Fruit fly (Drosophila melanogaster) whole organism, embryonic: ENCODE measurements around the gene sea.

ENCODE experiments used
- ATbp ChIP-seq: fragments of 200-800 bp; sonication (Bioruptor generic); optimal IDR thresholded peaks from 2 replicates; lab custom pipeline; 2017; ENCODE audit warnings: missing biosample characterization, mild to moderate bottlenecking, missing genetic modification characterization, missing genetic modification reagents
- Ada2b ChIP-seq: fragments of 200-800 bp; sonication (Bioruptor generic); IDR thresholded peaks from 2 replicates; pipeline ENCODE4 v1.3.6; 2022; ENCODE audit warnings: missing biosample characterization, missing genetic modification characterization
- Antp ChIP-seq: fragments of 200-800 bp; sonication (Bioruptor generic); optimal IDR thresholded peaks from 3 replicates; lab custom pipeline; 2016; ENCODE audit warnings: missing biosample characterization, missing genetic modification characterization
- C15 ChIP-seq: fragments of 200-800 bp; sonication (Bioruptor generic); IDR thresholded peaks from 3 replicates; pipeline ENCODE4 v1.3.6; 2022; ENCODE audit warnings: missing biosample characterization, missing genetic modification characterization
- CG10959 ChIP-seq: fragments of 200-800 bp; sonication (Bioruptor generic); IDR thresholded peaks from 2 replicates; pipeline ENCODE4 v1.3.6; 2022; ENCODE audit warnings: missing biosample characterization, missing genetic modification characterization
- CG12155 ChIP-seq: fragments of 200-800 bp; sonication (Bioruptor generic); optimal IDR thresholded peaks from 3 replicates; lab custom pipeline; 2016; ENCODE audit warnings: missing biosample characterization, missing genetic modification characterization
- CG12942 ChIP-seq: fragments of 200-800 bp; sonication (Bioruptor generic); optimal IDR thresholded peaks from 3 replicates; lab custom pipeline; 2016; ENCODE audit warnings: missing biosample characterization, missing genetic modification characterization
- CG13894 ChIP-seq: fragments of 200-800 bp; sonication (Bioruptor generic); optimal IDR thresholded peaks from 3 replicates; lab custom pipeline; 2018; ENCODE audit warnings: missing biosample characterization, mild to moderate bottlenecking, missing genetic modification characterization, moderate library complexity
- CG15269 ChIP-seq: fragments of 200-800 bp; sonication (Bioruptor generic); optimal IDR thresholded peaks from 2 replicates; lab custom pipeline; 2018; ENCODE audit warnings: missing biosample characterization, mild to moderate bottlenecking, missing genetic modification characterization, moderate library complexity
- CG1603 ChIP-seq: fragments of 200-800 bp; sonication (Bioruptor generic); optimal IDR thresholded peaks from 2 replicates; lab custom pipeline; 2019; ENCODE audit warnings: missing biosample characterization, mild to moderate bottlenecking, missing genetic modification characterization, moderate library complexity
- CG1647 ChIP-seq: fragments of 200-800 bp; sonication (Bioruptor generic); optimal IDR thresholded peaks from 3 replicates; lab custom pipeline; 2016; ENCODE audit warnings: missing biosample characterization, missing genetic modification characterization
- CG17359 ChIP-seq: fragments of 200-800 bp; sonication (Bioruptor generic); optimal IDR thresholded peaks from 3 replicates; lab custom pipeline; 2018; ENCODE audit warnings: missing biosample characterization, mild to moderate bottlenecking, missing genetic modification characterization, moderate library complexity
- CG2129 ChIP-seq: fragments of 200-800 bp; sonication (Bioruptor generic); IDR thresholded peaks from 2 replicates; pipeline ENCODE4 v1.3.6; 2022; ENCODE audit warnings: missing biosample characterization, missing genetic modification characterization; ENCODE audit not compliant: partially characterized antibody
- CG32767 ChIP-seq: fragments of 200-800 bp; sonication (Bioruptor generic); IDR thresholded peaks from 2 replicates; pipeline ENCODE4 v1.3.6; 2022; ENCODE audit warnings: missing biosample characterization, missing genetic modification characterization
- CG3726 ChIP-seq: fragments of 200-800 bp; sonication (Bioruptor generic); IDR thresholded peaks from 3 replicates; pipeline ENCODE4, ENCODE4 v1.3.6; 2022; ENCODE audit warnings: missing biosample characterization, missing genetic modification characterization
- CG3838 ChIP-seq: fragments of 200-800 bp; sonication (Bioruptor generic); optimal IDR thresholded peaks from 3 replicates; lab custom pipeline; 2016; ENCODE audit warnings: missing biosample characterization, missing genetic modification characterization
- CG4282 ChIP-seq: fragments of 200-800 bp; sonication (Bioruptor generic); optimal IDR thresholded peaks from 2 replicates; lab custom pipeline; 2016; ENCODE audit warnings: missing biosample characterization, missing genetic modification characterization
- CG4360 ChIP-seq: fragments of 200-800 bp; sonication (Bioruptor generic); IDR thresholded peaks from 2 replicates; pipeline ENCODE4 v1.3.6; 2022; ENCODE audit warnings: missing biosample characterization, missing genetic modification characterization
- CG7556 ChIP-seq: fragments of 200-800 bp; sonication (Bioruptor generic); optimal IDR thresholded peaks from 2 replicates; lab custom pipeline; 2017; ENCODE audit warnings: missing biosample characterization, mild to moderate bottlenecking, missing genetic modification characterization
- CG8765 ChIP-seq: fragments of 200-800 bp; sonication (Bioruptor generic); IDR thresholded peaks from 2 replicates; pipeline ENCODE4 v1.3.6; 2022; ENCODE audit warnings: missing biosample characterization, missing genetic modification characterization
- CG9932 ChIP-seq: fragments of 200-800 bp; sonication (Bioruptor generic); IDR thresholded peaks from 2 replicates; pipeline ENCODE4 v1.3.6; 2022; ENCODE audit warnings: missing biosample characterization, missing genetic modification characterization
- E2f2 ChIP-seq: fragments of 200-800 bp; sonication (Bioruptor generic); IDR thresholded peaks from 2 replicates; pipeline ENCODE4 v1.3.6; 2022; ENCODE audit warnings: missing biosample characterization, missing genetic modification characterization
- HHEX ChIP-seq: fragments of 200-800 bp; sonication (Bioruptor generic); optimal IDR thresholded peaks from 3 replicates; lab custom pipeline; 2017; ENCODE audit warnings: missing biosample characterization, mild to moderate bottlenecking, missing genetic modification characterization, missing genetic modification reagents
- HLH3B ChIP-seq: fragments of 200-800 bp; sonication (Bioruptor generic); IDR thresholded peaks from 2 replicates; pipeline ENCODE4 v1.3.6; 2022; ENCODE audit warnings: missing biosample characterization, missing genetic modification characterization
- HLH4C ChIP-seq: fragments of 200-800 bp; sonication (Bioruptor generic); IDR thresholded peaks from 3 replicates; pipeline ENCODE4 v1.3.6; 2022; ENCODE audit warnings: missing biosample characterization, missing genetic modification characterization; ENCODE audit not compliant: partially characterized antibody
- Hr51 ChIP-seq, 2 experiments: fragments of 200-800 bp; sonication (Bioruptor generic); optimal IDR thresholded peaks; 2 replicates in 1 of 2; 3 replicates in 1 of 2; lab custom pipeline; 2016 to 2018; ENCODE audit warnings: missing biosample characterization in 2 of 2, missing genetic modification characterization in 2 of 2, mild to moderate bottlenecking in 1 of 2, moderate library complexity in 1 of 2
- Med ChIP-seq: fragments of 200-800 bp; sonication (Bioruptor generic); peaks from one replicate; lab custom pipeline; 2016; ENCODE audit warnings: missing biosample characterization, missing genetic modification characterization, mild to moderate bottlenecking, inconsistent platforms, moderate library complexity
- Nf-YA ChIP-seq: fragments of 200-800 bp; sonication (Bioruptor generic); IDR thresholded peaks from 2 replicates; pipeline ENCODE4 v1.3.6; 2022; ENCODE audit warnings: missing biosample characterization, missing genetic modification characterization
- Opbp ChIP-seq: fragments of 200-800 bp; sonication (Bioruptor generic); IDR thresholded peaks from 3 replicates; pipeline ENCODE4 v1.3.6; 2022; ENCODE audit warnings: missing biosample characterization, missing genetic modification characterization; ENCODE audit not compliant: partially characterized antibody
- bigmax ChIP-seq: fragments of 200-800 bp; sonication (Bioruptor generic); optimal IDR thresholded peaks from 2 replicates; lab custom pipeline; 2018; ENCODE audit warnings: missing biosample characterization, mild to moderate bottlenecking, missing genetic modification characterization
- cad ChIP-seq: fragments of >200 bp; optimal IDR thresholded peaks from 2 replicates; lab custom pipeline; 2017; ENCODE audit warnings: missing biosample characterization, missing genetic modification characterization
- crc ChIP-seq: fragments of 200-800 bp; sonication (Bioruptor generic); optimal IDR thresholded peaks from 2 replicates; lab custom pipeline; 2016; ENCODE audit warnings: missing biosample characterization, missing genetic modification characterization
- crp ChIP-seq, 2 experiments: fragments of 200-800 bp; sonication (Bioruptor generic); optimal IDR thresholded peaks; 2 replicates in 1 of 2; 3 replicates in 1 of 2; lab custom pipeline; 2017; ENCODE audit warnings: missing biosample characterization in 2 of 2, missing genetic modification characterization in 2 of 2, mild to moderate bottlenecking in 1 of 2, moderate library complexity in 1 of 2
- danr ChIP-seq: fragments of 200-800 bp; sonication (Bioruptor generic); IDR thresholded peaks from 2 replicates; pipeline ENCODE4 v1.3.6; 2022; ENCODE audit warnings: missing biosample characterization, missing genetic modification characterization
- disco-r ChIP-seq: fragments of 200-800 bp; sonication (Bioruptor generic); optimal IDR thresholded peaks from 2 replicates; lab custom pipeline; 2016; ENCODE audit warnings: missing biosample characterization, missing genetic modification characterization
- hb ChIP-seq: fragments of 200-800 bp; sonication (Bioruptor generic); IDR thresholded peaks from 3 replicates; pipeline ENCODE4 v1.3.6; 2022; ENCODE audit warnings: missing biosample characterization, missing genetic modification characterization; ENCODE audit not compliant: partially characterized antibody
- hbn ChIP-seq: fragments of 200-800 bp; sonication (Bioruptor generic); IDR thresholded peaks from 2 replicates; pipeline ENCODE4 v1.3.6; 2022; ENCODE audit warnings: missing biosample characterization, missing genetic modification characterization; ENCODE audit not compliant: partially characterized antibody
- jumu ChIP-seq: fragments of 200-800 bp; sonication (Bioruptor generic); optimal IDR thresholded peaks from 3 replicates; lab custom pipeline; 2016; ENCODE audit warnings: missing biosample characterization, missing genetic modification characterization
- luna ChIP-seq: fragments of 200-800 bp; sonication (Bioruptor generic); optimal IDR thresholded peaks from 2 replicates; lab custom pipeline; 2016; ENCODE audit warnings: missing biosample characterization, missing genetic modification characterization
- nerfin-1 ChIP-seq: fragments of 200-800 bp; sonication (Bioruptor generic); optimal IDR thresholded peaks from 3 replicates; lab custom pipeline; 2019; ENCODE audit warnings: missing biosample characterization, mild to moderate bottlenecking, missing genetic modification characterization, moderate library complexity
- onecut ChIP-seq: fragments of 200-800 bp; sonication (Bioruptor generic); IDR thresholded peaks from 2 replicates; pipeline ENCODE4 v1.3.6; 2022; ENCODE audit warnings: missing biosample characterization, missing genetic modification characterization
- org-1 ChIP-seq: fragments of 200-800 bp; sonication (Bioruptor generic); optimal IDR thresholded peaks from 2 replicates; lab custom pipeline; 2017; ENCODE audit warnings: missing biosample characterization, missing genetic modification characterization
- sd ChIP-seq: fragments of 200-800 bp; sonication (Bioruptor generic); optimal IDR thresholded peaks from 3 replicates; lab custom pipeline; 2018; ENCODE audit warnings: missing biosample characterization, mild to moderate bottlenecking, missing genetic modification characterization, moderate library complexity
- seq ChIP-seq: fragments of 200-800 bp; sonication (Bioruptor generic); IDR thresholded peaks from 2 replicates; pipeline ENCODE4 v1.3.6; 2022; ENCODE audit warnings: missing biosample characterization, missing genetic modification characterization
- slbo ChIP-seq: fragments of 200-800 bp; sonication (Bioruptor generic); IDR thresholded peaks from 2 replicates; pipeline ENCODE4 v1.3.6; 2022; ENCODE audit warnings: missing biosample characterization, missing genetic modification characterization
- sug ChIP-seq: fragments of 200-800 bp; optimal IDR thresholded peaks from 2 replicates; lab custom pipeline; 2019; ENCODE audit warnings: missing biosample characterization, mild to moderate bottlenecking, missing genetic modification characterization, moderate library complexity
- tin ChIP-seq: fragments of 200-800 bp; sonication (Bioruptor generic); optimal IDR thresholded peaks from 3 replicates; lab custom pipeline; 2016; ENCODE audit warnings: missing biosample characterization, missing genetic modification characterization
- tx ChIP-seq: fragments of 200-800 bp; sonication (Bioruptor generic); optimal IDR thresholded peaks from 2 replicates; lab custom pipeline; 2016; ENCODE audit warnings: missing biosample characterization, missing genetic modification characterization
- usp ChIP-seq: fragments of >200 bp; optimal IDR thresholded peaks from 2 replicates; lab custom pipeline; 2017; ENCODE audit warnings: missing biosample characterization, missing genetic modification characterization
- zfh2 ChIP-seq: fragments of 200-800 bp; sonication (Bioruptor generic); optimal IDR thresholded peaks from 2 replicates; lab custom pipeline; 2016; ENCODE audit warnings: missing biosample characterization, missing genetic modification characterization

The sea gene

DNA sequence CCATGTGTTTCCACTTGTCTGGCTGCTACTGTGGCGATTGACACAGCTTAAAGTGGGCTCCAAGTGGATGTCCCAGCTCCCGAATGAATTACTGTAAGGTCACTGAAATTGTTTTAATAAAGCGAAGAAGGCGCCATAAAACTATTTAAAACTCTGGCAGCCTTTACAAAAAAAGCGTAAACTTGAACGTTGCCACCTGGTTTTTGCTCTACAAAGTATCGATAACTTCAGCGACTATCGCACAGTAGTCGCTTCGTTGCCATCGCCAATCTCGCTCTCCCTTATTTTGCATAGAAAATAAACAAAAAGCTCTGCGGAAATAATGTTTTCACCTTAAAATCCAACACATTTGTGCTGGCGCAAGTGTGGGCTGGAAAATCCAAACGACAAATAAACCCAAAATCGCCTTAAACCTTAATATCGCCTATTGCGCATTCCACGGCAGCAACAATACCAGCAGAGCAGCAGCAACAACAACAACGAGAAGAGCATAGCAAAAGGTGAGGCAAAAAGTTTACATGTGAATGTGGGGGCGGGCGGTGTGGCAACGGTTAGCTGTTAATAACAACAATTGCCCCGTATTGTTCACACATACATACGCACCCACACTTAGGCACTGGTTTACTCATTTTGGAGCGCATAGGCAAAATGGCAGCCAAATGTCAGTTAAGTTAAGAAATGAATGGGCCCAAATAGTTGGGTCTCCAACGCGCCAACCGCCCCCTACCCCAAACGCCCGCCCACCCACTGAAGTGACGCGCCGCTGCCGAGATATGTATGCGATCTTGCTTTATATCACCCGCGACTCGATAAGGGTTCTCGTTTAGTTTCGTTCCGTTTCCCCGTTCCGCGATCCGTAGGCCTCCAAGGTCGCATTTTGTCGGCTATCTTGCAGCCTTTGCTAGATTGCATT lies 14.7 kb upstream of the sea start, which contains the start of gene wkd (continued):
- TF ChIP-seq crc (GFP tag; lab: Kevin White, UChicago) (no peak), slbo (no peak), CG2129 (GFP tag; lab: Robert Waterston, UW) (peak; percentile 50; the same call in 1 of the 2 replicates), CG4282 (GFP tag; lab: Kevin White, UChicago) (peak; percentile 15), CG4360 (peak; percentile 92), Nf-YA (no peak), CG12942 (GFP tag; lab: Kevin White, UChicago) (no peak), hbn (GFP tag; lab: Robert Waterston, UW) (peak; percentile 81), Antp (GFP tag; lab: Kevin White, UChicago) (no peak), usp (GFP tag; lab: Kevin White, UChicago) (no peak), CG15269 (tag; lab: Kevin White, UChicago) (no peak), hb (GFP tag; lab: Robert Waterston, UW) (peak; percentile 79), danr (GFP tag; lab: Robert Waterston, UW) (no peak), C15 (GFP tag; lab: Robert Waterston, UW) (no peak), jumu (GFP tag; lab: Kevin White, UChicago) (peak; percentile 45), CG32767 (GFP tag; lab: Robert Waterston, UW) (no peak), tx (GFP tag; lab: Kevin White, UChicago) (no peak), zfh2 (GFP tag; lab: Kevin White, UChicago) (no peak), cad (GFP tag; lab: Kevin White, UChicago) (no peak), CG8765 (GFP tag; lab: Robert Waterston, UW) (no peak), CG13894 (tag; lab: Kevin White, UChicago) (no peak), HLH3B (GFP tag; lab: Robert Waterston, UW) (no peak), CG10959 (GFP tag; lab: Robert Waterston, UW) (no peak), tin (GFP tag; lab: Kevin White, UChicago) (no peak), sug (tag; lab: Kevin White, UChicago) (peak; percentile 55), HLH4C (peak; percentile 78), CG17359 (no peak), onecut (GFP tag; lab: Robert Waterston, UW) (no peak), Med (GFP tag; lab: Kevin White, UChicago) (peak; percentile 82), nerfin-1 (tag; lab: Kevin White, UChicago) (no peak), CG3838 (GFP tag; lab: Kevin White, UChicago) (no peak), HHEX (GFP tag; lab: Kevin White, UChicago) (no peak), luna (GFP tag; lab: Kevin White, UChicago) (no peak), disco-r (GFP tag; lab: Kevin White, UChicago) (no peak), bigmax (GFP tag; lab: Kevin White, UChicago) (no peak), CG3726 (no peak), Hr51 (GFP tag; optimal IDR thresholded peaks at IDR 0.05; lab: Kevin White, UChicago) (no peak), CG7556 (GFP tag; lab: Kevin White, UChicago) (no peak), Ada2b (GFP tag; lab: Robert Waterston, UW) (no peak), CG1603 (tag; lab: Kevin White, UChicago) (no peak), CG1647 (GFP tag; lab: Kevin White, UChicago) (no peak), crp (GFP tag; optimal IDR thresholded peaks at IDR 0.05; lab: Kevin White, UChicago) (no peak), Opbp (GFP tag; lab: Robert Waterston, UW) (peak; percentile 88), sd (peak; percentile 45), CG12155 (GFP tag; lab: Kevin White, UChicago) (peak; percentile 58), E2f2 (GFP tag; lab: Robert Waterston, UW) (peak; percentile 93), seq (GFP tag; lab: Robert Waterston, UW) (no peak), CG9932 (GFP tag; lab: Robert Waterston, UW) (peak; percentile 57; the same call in 1 of the 2 replicates), ATbp (GFP tag; lab: Kevin White, UChicago) (no peak), org-1 (no peak)
